Worm (Caenorhabditis elegans) whole organism, mixed stage, embryonic: ENCODE results near the gene grd-2.

Experiments
- M03D4.4 ChIP-seq: sonication (generic microtip); optimal IDR thresholded peaks from 2 replicates; lab custom pipeline; 2017; ENCODE audit warnings: mild to moderate bottlenecking, missing genetic modification characterization, missing compliant biosample characterization
- blmp-1 ChIP-seq: fragments of 150-350 bp; optimal IDR thresholded peaks from 2 replicates; lab custom pipeline; 2014; ENCODE audit warnings: missing biosample characterization, missing genetic modification characterization
- ceh-83 ChIP-seq: fragments of 200-800 bp; sonication (Bioruptor generic); optimal IDR thresholded peaks from 2 replicates; lab custom pipeline; 2018; ENCODE audit warnings: mild to moderate bottlenecking, missing genetic modification characterization, missing compliant biosample characterization
- drap-1 ChIP-seq: fragments of 200-800 bp; sonication (Bioruptor generic); optimal IDR thresholded peaks from 3 replicates; lab custom pipeline; 2018; ENCODE audit warnings: mild to moderate bottlenecking, missing genetic modification characterization, missing compliant biosample characterization
- elt-3 ChIP-seq: fragments of 150-350 bp; optimal IDR thresholded peaks from 2 replicates; lab custom pipeline; 2014; ENCODE audit warnings: missing biosample characterization, missing genetic modification characterization
- nhr-76 ChIP-seq: sonication (generic microtip); optimal IDR thresholded peaks from 2 replicates; lab custom pipeline; 2017; ENCODE audit warnings: missing biosample characterization, missing genetic modification characterization
- unc-62 ChIP-seq: fragments of 150-350 bp; optimal IDR thresholded peaks from 2 replicates; lab custom pipeline; 2014; ENCODE audit warnings: missing biosample characterization, missing genetic modification reagents, missing genetic modification characterization
- ztf-11 ChIP-seq: fragments of 150-350 bp; optimal IDR thresholded peaks from 2 replicates; lab custom pipeline; 2014; ENCODE audit warnings: missing biosample characterization, missing genetic modification characterization

- TF ChIP-seq drap-1 (GFP tag; lab: Kevin White, UChicago): no peak
- TF ChIP-seq ceh-83 (GFP tag; lab: Kevin White, UChicago): no peak
- no peak for TF ChIP-seq elt-3 (tag; lab: Kevin White, UChicago)
- TF ChIP-seq unc-62 (GFP tag; lab: Kevin White, UChicago): no peak
- no peak for TF ChIP-seq nhr-76 (tag; lab: Kevin White, UChicago)
- TF ChIP-seq ztf-11 (tag; lab: Kevin White, UChicago): no peak
- TF ChIP-seq M03D4.4 (tag; lab: Kevin White, UChicago): no peak
- no peak for TF ChIP-seq blmp-1 (tag; lab: Kevin White, UChicago)
Observed at ce11 chrV:20595653-20596052, 13.9 kb upstream of the grd-2 start, which contains the start of gene F26F2.11.
